Fruit fly (Drosophila melanogaster) whole organism, pupa: ENCODE results near the gene Trmt6.

Source experiments
- CG14655 ChIP-seq: fragments of 200-800 bp; sonication (Bioruptor generic); optimal IDR thresholded peaks from 3 replicates; lab custom pipeline; 2017; ENCODE audit warnings: mild to moderate bottlenecking, missing biosample characterization, missing genetic modification reagents, missing genetic modification characterization
- CG15710 ChIP-seq: fragments of 200-800 bp; sonication (Bioruptor generic); optimal IDR thresholded peaks from 2 replicates; lab custom pipeline; 2018; ENCODE audit warnings: missing biosample characterization, mild to moderate bottlenecking, missing genetic modification characterization, moderate library complexity
- CG17806 ChIP-seq: fragments of 200-800 bp; sonication (Bioruptor generic); optimal IDR thresholded peaks from 2 replicates; lab custom pipeline; 2018; ENCODE audit warnings: missing biosample characterization, mild to moderate bottlenecking, missing genetic modification characterization, moderate library complexity
- CG32121 ChIP-seq: fragments of 200-800 bp; sonication (Bioruptor generic); IDR thresholded peaks from 2 replicates; pipeline ENCODE4 v1.3.6; 2022; ENCODE audit warnings: missing biosample characterization, missing genetic modification characterization
- CG8159 ChIP-seq: fragments of 200-800 bp; sonication (Bioruptor generic); optimal IDR thresholded peaks from 3 replicates; lab custom pipeline; 2018; ENCODE audit warnings: missing biosample characterization, mild to moderate bottlenecking, missing genetic modification characterization, moderate library complexity
- CG8301 ChIP-seq: fragments of 200-800 bp; sonication (Bioruptor generic); optimal IDR thresholded peaks from 2 replicates; lab custom pipeline; 2018; ENCODE audit warnings: missing biosample characterization, mild to moderate bottlenecking, missing genetic modification characterization
- CG9948 ChIP-seq: fragments of 200-800 bp; sonication (Bioruptor generic); optimal IDR thresholded peaks from 2 replicates; lab custom pipeline; 2018; ENCODE audit warnings: missing biosample characterization, mild to moderate bottlenecking, missing genetic modification characterization, moderate library complexity
- EcR ChIP-seq: fragments of 200-800 bp; sonication (Bioruptor generic); optimal IDR thresholded peaks from 3 replicates; lab custom pipeline; 2019; ENCODE audit warnings: missing biosample characterization, missing genetic modification characterization, mild to moderate bottlenecking, moderate library complexity, missing genetic modification reagents
- fd96Ca ChIP-seq: fragments of 200-800 bp; sonication (Bioruptor generic); IDR thresholded peaks from 3 replicates; pipeline ENCODE4 v1.3.6; 2022; ENCODE audit warnings: missing biosample characterization, missing genetic modification characterization

DNA sequence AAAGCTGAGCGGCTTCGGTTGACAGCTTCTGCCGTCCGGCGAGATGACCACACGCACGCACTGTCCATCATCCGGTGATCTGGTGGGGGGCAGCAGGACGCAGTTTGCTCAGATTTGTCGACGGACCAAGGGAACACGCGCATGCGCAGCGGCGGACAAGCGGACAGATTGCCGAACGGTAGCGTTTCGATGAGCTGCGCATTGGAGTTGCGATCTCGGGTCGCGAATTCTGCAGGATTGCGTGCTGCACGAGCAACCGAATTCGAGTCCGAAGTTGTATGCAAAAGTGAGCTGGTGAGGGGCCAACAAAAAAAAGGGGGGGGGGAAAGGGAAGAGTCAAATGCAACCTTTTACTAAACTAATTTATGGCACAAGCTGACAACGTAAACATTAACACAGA, 28.4 kb downstream of the Trmt6 start:
- TF ChIP-seq fd96Ca (GFP tag; lab: Robert Waterston, UW) (no peak), CG32121 (no peak), CG8159 (no peak), CG14655 (GFP tag; lab: Kevin White, UChicago) (no peak), CG9948 (tag; lab: Kevin White, UChicago) (no peak), CG8301 (tag; lab: Kevin White, UChicago) (no peak), EcR (GFP tag; lab: Kevin White, UChicago) (no peak), CG15710 (tag; lab: Kevin White, UChicago) (no peak), CG17806 (tag; lab: Kevin White, UChicago) (no peak)
